Worm (Caenorhabditis elegans) whole organism, dauer: Measurements from ENCODE around the gene C29E4.14.
"Not testable (repeated sequence)": the region's sequence is repeated elsewhere in the genome, so short reads cannot be mapped to it uniquely, and the experiment has no call there.

Experiments used
- unc-62 ChIP-seq: sonication (generic microtip); optimal IDR thresholded peaks from 2 replicates; lab custom pipeline; 2017; ENCODE audit warnings: missing biosample characterization, missing genetic modification reagents, missing genetic modification characterization

The C29E4.14 gene

DNA sequence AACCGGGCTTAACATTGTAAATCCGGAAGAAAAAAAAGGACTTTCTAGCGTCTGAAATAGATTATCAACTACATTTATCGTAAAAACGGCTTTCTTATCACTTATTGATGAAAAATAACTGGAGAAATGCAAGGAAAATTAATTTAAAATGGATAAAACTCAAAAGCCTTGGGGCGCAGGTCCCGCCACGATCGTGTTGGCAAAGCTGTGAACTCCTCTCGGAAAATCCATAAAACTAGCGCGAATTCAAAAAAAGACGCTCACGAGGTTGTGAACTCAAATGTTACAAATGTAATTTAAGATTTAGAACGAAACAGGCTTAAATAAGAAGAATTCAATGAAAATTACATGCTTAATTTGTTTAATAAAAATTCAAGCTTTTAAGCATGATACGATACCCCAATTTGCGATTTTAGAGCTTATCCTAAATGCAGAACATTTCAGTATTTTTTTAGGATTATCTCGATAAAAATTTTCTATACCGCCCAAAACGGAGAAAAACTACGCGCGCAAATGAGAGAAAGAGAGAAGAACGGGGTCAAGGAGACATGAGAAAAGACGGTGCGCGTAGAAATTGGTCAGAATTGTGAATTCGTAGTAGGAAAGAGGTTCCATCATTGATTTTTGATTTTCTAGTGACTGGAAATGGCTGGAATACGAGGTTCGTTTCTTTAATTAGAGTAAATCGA, 32.3 kb downstream of the C29E4.14 start, which contains the start of gene C29E4.15:
Gene C29E4.15 (plus strand): TSS at position 547 of the 689 bp plus-strand sequence.
- TF ChIP-seq unc-62 (GFP tag; lab: Kevin White, UChicago) = no peak

ce11 chrIII:7953208-7953607, 33.3 kb downstream of the C29E4.14 start, which contains the start of gene let-754:
Gene let-754 (minus strand): TSS chrIII:7953308.
- no peak for TF ChIP-seq unc-62 (GFP tag; lab: Kevin White, UChicago)

- TF ChIP-seq unc-62 (GFP tag; lab: Kevin White, UChicago) = no peak
Measured at ce11 chrIII:7956965-7957364, 37.0 kb downstream of the C29E4.14 start, which contains the start of gene C29E4.9. Gene C29E4.9 (minus strand): TSS chrIII:7957065.

DNA sequence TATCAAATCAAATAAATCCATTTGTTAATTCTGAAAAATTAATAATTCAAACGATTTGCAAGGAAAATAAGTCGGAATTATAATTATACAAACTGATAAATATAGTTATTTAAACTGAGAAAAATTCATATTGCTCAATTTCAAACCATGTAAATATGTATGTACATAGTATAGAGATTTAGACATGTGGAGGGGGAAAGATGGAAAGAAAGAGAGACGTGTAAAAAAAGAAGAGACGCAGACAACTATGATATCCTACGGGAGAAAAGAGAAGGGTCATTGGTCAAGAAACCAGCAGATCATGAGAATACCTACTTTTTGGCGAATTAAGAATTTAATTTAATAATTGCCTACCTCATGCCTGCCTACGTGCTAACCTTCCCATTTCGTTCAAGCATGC, 38.2 kb downstream of the C29E4.14 start, which contains the start of gene C29E4.11:
Gene C29E4.11 (minus strand): TSS at position 30 of the 400 bp plus-strand sequence.
- no peak for TF ChIP-seq unc-62 (GFP tag; lab: Kevin White, UChicago)

DNA sequence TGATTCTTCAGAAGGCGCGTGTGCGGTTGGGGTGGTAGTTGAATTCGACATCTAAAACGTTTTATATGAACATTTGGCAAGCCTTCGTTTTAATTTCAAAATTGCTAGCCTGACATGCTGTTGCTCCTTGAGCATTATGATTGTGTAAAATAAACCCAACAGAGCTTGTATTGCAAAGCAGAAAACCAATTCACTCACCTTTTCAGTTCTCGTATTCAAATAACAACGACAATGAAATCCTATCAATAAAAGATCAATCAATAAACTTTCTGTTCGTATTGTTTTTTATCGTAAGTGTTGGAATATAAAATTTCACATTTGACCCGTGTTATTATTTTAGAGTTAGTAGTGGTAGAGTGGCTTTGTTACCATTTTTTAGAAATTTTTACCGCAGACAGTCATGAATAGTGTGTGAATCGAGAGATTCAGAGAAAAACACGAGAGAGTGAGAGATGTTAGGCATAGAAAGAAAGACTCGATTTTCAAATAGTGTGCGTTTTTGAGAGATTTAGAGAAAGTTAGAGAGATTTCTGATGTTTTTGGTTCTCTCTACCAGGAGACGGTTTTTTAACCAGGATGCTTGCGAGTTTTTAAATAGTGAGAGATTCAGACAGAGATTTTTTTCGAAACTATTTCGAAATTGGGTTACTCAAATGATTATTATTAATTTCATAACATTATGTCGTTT, 39.1 kb downstream of the C29E4.14 start, which contains the start of gene F54H12.10:
Gene F54H12.10 (minus strand): TSS at position 51 of the 688 bp plus-strand sequence.
- TF ChIP-seq unc-62 (GFP tag; lab: Kevin White, UChicago) = not testable (repeated sequence)

DNA sequence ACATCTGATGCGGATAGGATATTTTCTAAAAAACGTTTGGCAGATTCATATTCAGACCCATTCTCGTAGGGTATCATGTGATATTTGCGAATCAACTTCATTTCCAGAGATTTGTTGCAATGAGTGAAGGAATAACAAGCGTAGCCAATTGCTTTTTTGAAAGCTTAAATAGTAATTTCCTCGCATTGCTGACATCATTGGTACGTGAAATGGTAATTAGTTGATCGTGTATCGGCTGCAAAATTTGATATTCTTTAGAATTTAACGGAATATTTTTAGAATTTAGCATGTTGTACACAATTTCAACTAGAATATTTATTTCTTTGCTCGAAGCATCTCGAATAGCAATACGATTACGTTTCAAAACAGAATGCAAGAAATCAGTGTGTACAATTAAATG, 42.7 kb downstream of the C29E4.14 start, which contains the start of gene F54H12.4:
Gene F54H12.4 (minus strand): TSS at position 101 of the 400 bp plus-strand sequence.
- not testable (repeated sequence) for TF ChIP-seq unc-62 (GFP tag; lab: Kevin White, UChicago)

- not testable (repeated sequence) for TF ChIP-seq unc-62 (GFP tag; lab: Kevin White, UChicago)
Measured at ce11 chrIII:7964281-7964680, 44.4 kb downstream of the C29E4.14 start, which contains the start of gene F54H12.2. Gene F54H12.2 (plus strand): TSS chrIII:7964581.

- TF ChIP-seq unc-62 (GFP tag; lab: Kevin White, UChicago) = no peak
Measured at ce11 chrIII:7969121-7969520, 49.2 kb downstream of the C29E4.14 start, which contains the start of the genes F54H12.8 and F54H12.7. Gene F54H12.8 (minus strand): TSS chrIII:7969221. Gene F54H12.7 (plus strand): TSS chrIII:7969349.
